Worm (Caenorhabditis elegans) whole organism, L1 larva: ENCODE data around the gene sru-7.

Experiments used
- C16A3.4 ChIP-seq: fragments of 150-350 bp; optimal IDR thresholded peaks from 2 replicates; lab custom pipeline; 2014; ENCODE audit warnings: missing biosample characterization, missing genetic modification characterization
- F16B12.6 ChIP-seq: fragments of 150-350 bp; optimal IDR thresholded peaks from 2 replicates; lab custom pipeline; 2014; ENCODE audit warnings: missing biosample characterization, missing genetic modification characterization
- Y116A8C.19 ChIP-seq: sonication (generic microtip); optimal IDR thresholded peaks from 2 replicates; lab custom pipeline; 2016; ENCODE audit warnings: missing compliant biosample characterization, missing genetic modification characterization, borderline replicate concordance
- aha-1 ChIP-seq: fragments of 150-350 bp; optimal IDR thresholded peaks from 2 replicates; lab custom pipeline; 2014; ENCODE audit warnings: missing biosample characterization, missing genetic modification characterization
- alr-1 ChIP-seq: fragments of 200-800 bp; sonication (Bioruptor generic); optimal IDR thresholded peaks from 2 replicates; lab custom pipeline; 2018; ENCODE audit warnings: borderline replicate concordance, mild to moderate bottlenecking, missing genetic modification characterization, missing compliant biosample characterization
- aly-2 ChIP-seq: fragments of 150-350 bp; optimal IDR thresholded peaks from 2 replicates; lab custom pipeline; 2014; ENCODE audit warnings: missing biosample characterization, missing genetic modification characterization
- ama-1 ChIP-seq: fragments of 150-350 bp; optimal IDR thresholded peaks from 2 replicates; lab custom pipeline; 2014
- blmp-1 ChIP-seq: fragments of 150-350 bp; optimal IDR thresholded peaks from 2 replicates; lab custom pipeline; 2014; ENCODE audit warnings: missing biosample characterization, missing genetic modification characterization
- ceh-63 ChIP-seq: fragments of 200-800 bp; sonication (Bioruptor generic); optimal IDR thresholded peaks from 2 replicates; lab custom pipeline; 2018; ENCODE audit warnings: mild to moderate bottlenecking, missing genetic modification characterization, missing compliant biosample characterization
- ceh-88 ChIP-seq: fragments of 200-800 bp; sonication (Bioruptor generic); IDR thresholded peaks from 2 replicates; pipeline ENCODE4 v1.3.6; 2022; ENCODE audit warnings: missing genetic modification characterization, missing compliant biosample characterization
- efl-1 ChIP-seq, 4 experiments: fragments of 150-350 bp; optimal IDR thresholded peaks in 3 of 4; peaks in 1 of 4; 1 replicate in 1 of 4; 2 replicates in 3 of 4; lab custom pipeline; 2014; ENCODE audit warnings: missing biosample characterization in 2 of 4, missing genetic modification characterization in 2 of 4, missing genetic modification reagents in 2 of 4
- egl-13 ChIP-seq: sonication (generic microtip); optimal IDR thresholded peaks from 2 replicates; lab custom pipeline; 2016; ENCODE audit warnings: missing genotype, missing genetic modification reagents, missing genetic modification characterization, missing compliant biosample characterization
- elt-2 ChIP-seq: sonication (generic microtip); optimal IDR thresholded peaks from 2 replicates; lab custom pipeline; 2016; ENCODE audit warnings: missing genetic modification characterization, mild to moderate bottlenecking, inconsistent platforms, missing compliant biosample characterization, missing genetic modification reagents
- lin-35 ChIP-seq, 2 experiments: fragments of 150-350 bp; optimal IDR thresholded peaks; 2 replicates each; lab custom pipeline; 2014; ENCODE audit warnings: missing biosample characterization in 2 of 2, missing genetic modification characterization in 2 of 2, missing genetic modification reagents in 2 of 2
- mab-9 ChIP-seq: fragments of 200-800 bp; sonication (Bioruptor generic); IDR thresholded peaks from 2 replicates; pipeline ENCODE4 v1.3.6; 2022; ENCODE audit warnings: missing genetic modification reagents, missing genetic modification characterization, missing compliant biosample characterization
- mdl-1 ChIP-seq, 2 experiments: fragments of 150-350 bp; optimal IDR thresholded peaks; 2 replicates each; lab custom pipeline; 2014 to 2017; ENCODE audit warnings: missing biosample characterization in 2 of 2, missing genetic modification characterization in 2 of 2, inconsistent platforms in 1 of 2
- nhr-12 ChIP-seq: sonication (generic microtip); optimal IDR thresholded peaks from 2 replicates; lab custom pipeline; 2017; ENCODE audit warnings: missing biosample characterization, missing genetic modification characterization
- nhr-19 ChIP-seq: fragments of 200-800 bp; sonication (Bioruptor generic); conservative IDR thresholded peaks from 2 replicates; pipeline ENCODE4 v1.3.6; 2022; ENCODE audit warnings: missing genetic modification characterization, missing compliant biosample characterization
- nhr-20 ChIP-seq: sonication (generic microtip); optimal IDR thresholded peaks from 2 replicates; lab custom pipeline; 2016; ENCODE audit warnings: mild to moderate bottlenecking, missing genetic modification characterization, missing compliant biosample characterization
- nhr-47 ChIP-seq: sonication (generic microtip); optimal IDR thresholded peaks from 2 replicates; lab custom pipeline; 2016; ENCODE audit warnings: mild to moderate bottlenecking, missing genetic modification characterization, moderate library complexity, missing compliant biosample characterization
- nhr-71 ChIP-seq: sonication (generic microtip); optimal IDR thresholded peaks from 2 replicates; lab custom pipeline; 2016; ENCODE audit warnings: mild to moderate bottlenecking, missing genetic modification characterization, moderate library complexity, missing compliant biosample characterization
- nhr-77 ChIP-seq: fragments of 150-350 bp; optimal IDR thresholded peaks from 2 replicates; lab custom pipeline; 2014; ENCODE audit warnings: missing biosample characterization, missing genetic modification characterization
- nhr-85 ChIP-seq: sonication (generic microtip); peaks from one replicate; lab custom pipeline; 2016; ENCODE audit warnings: missing genetic modification characterization, inconsistent platforms, missing compliant biosample characterization
- nhr-90 ChIP-seq: sonication (generic microtip); optimal IDR thresholded peaks from 2 replicates; lab custom pipeline; 2016; ENCODE audit warnings: mild to moderate bottlenecking, missing genetic modification characterization, missing compliant biosample characterization; ENCODE audit not compliant: poor library complexity
- skn-1 ChIP-seq: fragments of 150-350 bp; optimal IDR thresholded peaks from 2 replicates; lab custom pipeline; 2014; ENCODE audit warnings: missing biosample characterization, missing genetic modification characterization
- swsn-7 ChIP-seq: sonication (generic microtip); optimal IDR thresholded peaks from 2 replicates; lab custom pipeline; 2016; ENCODE audit warnings: missing genetic modification characterization, missing compliant biosample characterization
- unc-130 ChIP-seq: fragments of 150-350 bp; optimal IDR thresholded peaks from 2 replicates; lab custom pipeline; 2017; ENCODE audit warnings: missing biosample characterization, missing genetic modification characterization, inconsistent platforms
- unc-62 ChIP-seq: fragments of 150-350 bp; optimal IDR thresholded peaks from 2 replicates; lab custom pipeline; 2014; ENCODE audit warnings: missing biosample characterization, missing genetic modification reagents, missing genetic modification characterization
- unc-86 ChIP-seq: sonication (generic microtip); optimal IDR thresholded peaks from 2 replicates; lab custom pipeline; 2016; ENCODE audit warnings: missing genetic modification characterization, missing compliant biosample characterization
- vab-15 ChIP-seq: sonication (generic microtip); optimal IDR thresholded peaks from 2 replicates; lab custom pipeline; 2017; ENCODE audit warnings: missing genotype, mild to moderate bottlenecking, missing genetic modification characterization, missing compliant biosample characterization
- ztf-11 ChIP-seq, 2 experiments: sonication (generic microtip); optimal IDR thresholded peaks; 2 replicates each; lab custom pipeline; 2016 to 2017; ENCODE audit warnings: missing genetic modification characterization in 2 of 2, missing biosample characterization in 1 of 2, missing compliant biosample characterization in 1 of 2

The sru-7 gene

ce11 chrIV:8530042-8531027, 38.0 kb downstream of the sru-7 start (continued):
- no peak for TF ChIP-seq nhr-77 (tag; lab: Kevin White, UChicago)
- TF ChIP-seq nhr-85 (tag; lab: Kevin White, UChicago) = peak; percentile 90
- TF ChIP-seq nhr-90 = peak; percentile 60
- TF ChIP-seq unc-62 (GFP tag; lab: Kevin White, UChicago) = no peak
- no peak for TF ChIP-seq efl-1 (optimal IDR thresholded peaks at IDR 0.05; lab: Kevin White, UChicago)
- TF ChIP-seq efl-1 (GFP tag; optimal IDR thresholded peaks at IDR 0.05 in 1 of 2; lab: Kevin White, UChicago) = peak in 1 of 2 experiments; percentile 54
- TF ChIP-seq unc-86 (tag; lab: Kevin White, UChicago) = no peak
- peak; percentile 29 for TF ChIP-seq unc-130 (tag; lab: Kevin White, UChicago)
- peak; percentile 98 for TF ChIP-seq elt-2 (tag; lab: Kevin White, UChicago)
- TF ChIP-seq skn-1 (tag; lab: Kevin White, UChicago) = no peak
- peak; percentile 26 for TF ChIP-seq nhr-47 (tag; lab: Kevin White, UChicago)
- TF ChIP-seq blmp-1 = peak; percentile 91
- TF ChIP-seq swsn-7 (tag; lab: Kevin White, UChicago) = no peak
- TF ChIP-seq aha-1 (tag; lab: Kevin White, UChicago) = no peak
- TF ChIP-seq mdl-1 (tag; optimal IDR thresholded peaks at IDR 0.05; lab: Kevin White, UChicago) = no peak

- TF ChIP-seq blmp-1 = peak; percentile 54
- TF ChIP-seq nhr-71 (tag; lab: Kevin White, UChicago) = peak; percentile 8
- TF ChIP-seq lin-35 (GFP tag; optimal IDR thresholded peaks at IDR 0.05; lab: Kevin White, UChicago) = peak in 1 of 2 experiments; percentile 36
- no peak for TF ChIP-seq egl-13 (tag; lab: Kevin White, UChicago)
- peak; percentile 18 for TF ChIP-seq nhr-20 (tag; lab: Kevin White, UChicago)
- TF ChIP-seq mab-9 (GFP tag; lab: Robert Waterston, UW) = no peak
- TF ChIP-seq nhr-19 (GFP tag; lab: Robert Waterston, UW) = 0 out of 2 replicates have a peak, but pooled peaks have one; percentile 9
- TF ChIP-seq elt-2 (tag; lab: Kevin White, UChicago) = peak; percentile 76
- no peak for TF ChIP-seq efl-1 (optimal IDR thresholded peaks at IDR 0.05; lab: Kevin White, UChicago)
- TF ChIP-seq efl-1 (GFP tag; optimal IDR thresholded peaks at IDR 0.05 in 1 of 2; lab: Kevin White, UChicago) = no peak
These were observed 39.7 kb downstream of the sru-7 start for ce11 chrIV:8532024-8532423.

ce11 chrIV:8532796-8533195, 40.5 kb downstream of the sru-7 start:
- TF ChIP-seq unc-62 (GFP tag; lab: Kevin White, UChicago) = no peak
- TF ChIP-seq Y116A8C.19 = no peak
- peak; percentile 81 for TF ChIP-seq elt-2 (tag; lab: Kevin White, UChicago)
- TF ChIP-seq C16A3.4 = no peak
- no peak for TF ChIP-seq ceh-88 (GFP tag; lab: Robert Waterston, UW)
- no peak for TF ChIP-seq F16B12.6
- TF ChIP-seq unc-86 (tag; lab: Kevin White, UChicago) = no peak
- no peak for TF ChIP-seq nhr-12 (tag; lab: Kevin White, UChicago)
- TF ChIP-seq aly-2 = no peak
- TF ChIP-seq vab-15 = no peak
- no peak for TF ChIP-seq ceh-63
- no peak for TF ChIP-seq alr-1 (tag; lab: Kevin White, UChicago)
- peak in 1 of 2 experiments; percentile 14 for TF ChIP-seq lin-35 (GFP tag; optimal IDR thresholded peaks at IDR 0.05; lab: Kevin White, UChicago)
- TF ChIP-seq blmp-1 = peak; percentile 30
- no peak for TF ChIP-seq nhr-71 (tag; lab: Kevin White, UChicago)
- no peak for TF ChIP-seq ztf-11 (tag; optimal IDR thresholded peaks at IDR 0.05; lab: Kevin White, UChicago)
- no peak for TF ChIP-seq ama-1
- TF ChIP-seq, all 84 proteins: peak for 3

- TF ChIP-seq nhr-85 (tag; lab: Kevin White, UChicago) (peak; percentile 23), Y116A8C.19 (no peak)
These were observed 41.8 kb downstream of the sru-7 start for ce11 chrIV:8534189-8534588.
